Worm (Caenorhabditis elegans): ENCODE results near the gene fut-3.

DNA sequence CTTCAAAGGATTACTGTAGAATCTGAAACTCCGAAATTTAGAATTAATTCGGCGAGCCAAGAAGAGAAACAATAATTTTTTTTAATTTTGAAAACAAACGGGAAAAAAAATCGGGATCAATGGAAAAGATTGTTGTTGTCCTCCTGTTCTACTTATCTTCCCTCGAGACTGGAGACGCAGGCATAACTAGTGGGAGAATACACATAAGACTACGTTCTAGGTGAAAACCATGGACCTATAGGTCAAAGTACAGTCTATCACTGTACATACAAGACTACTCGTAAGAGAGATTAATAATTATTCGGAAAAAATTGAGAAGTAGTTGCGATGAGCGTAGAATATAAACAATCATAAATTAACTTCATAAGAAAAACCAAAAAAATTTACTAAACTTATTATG is 40.3 kb downstream of the fut-3 start, which contains the start of gene dhs-6:
- no peak for TF ChIP-seq F13C5.2 (tag; optimal IDR thresholded peaks at IDR 0.05)
- no peak for TF ChIP-seq ama-1 (optimal IDR thresholded peaks at IDR 0.05)
- no peak for TF ChIP-seq B0310.2 (tag; optimal IDR thresholded peaks at IDR 0.05)
- no peak for TF ChIP-seq hmbx-1 (tag; optimal IDR thresholded peaks at IDR 0.05)
- no peak for TF ChIP-seq ceh-13 (GFP tag; optimal IDR thresholded peaks at IDR 0.05)
- TF ChIP-seq scrt-1 (GFP tag; IDR thresholded peaks at IDR 0.05) = no peak
- TF ChIP-seq tra-4 (tag; optimal IDR thresholded peaks at IDR 0.05) = no peak
